Fruit fly (Drosophila melanogaster) whole organism, embryonic: ENCODE measurements around the gene CG10801.

Experiments
- Atf-2 ChIP-seq: fragments of 200-800 bp; sonication (Bioruptor generic); optimal IDR thresholded peaks from 2 replicates; lab custom pipeline; 2016; ENCODE audit warnings: missing biosample characterization, missing genetic modification characterization
- CG10209 ChIP-seq: fragments of 200-800 bp; sonication (Bioruptor generic); optimal IDR thresholded peaks from 3 replicates; lab custom pipeline; 2017; ENCODE audit warnings: missing biosample characterization, mild to moderate bottlenecking, missing genetic modification characterization, missing genetic modification reagents
- CG10321 ChIP-seq: fragments of 200-800 bp; sonication (Bioruptor generic); IDR thresholded peaks from 2 replicates; pipeline ENCODE4 v1.3.6; 2022; ENCODE audit warnings: missing biosample characterization, missing genetic modification characterization
- CG11695 ChIP-seq: fragments of 200-800 bp; sonication (Bioruptor generic); IDR thresholded peaks from 3 replicates; pipeline ENCODE4 v1.3.6; 2022; ENCODE audit warnings: missing biosample characterization, missing genetic modification characterization
- CG12155 ChIP-seq: fragments of 200-800 bp; sonication (Bioruptor generic); optimal IDR thresholded peaks from 3 replicates; lab custom pipeline; 2016; ENCODE audit warnings: missing biosample characterization, missing genetic modification characterization
- CG12744 ChIP-seq: fragments of 200-800 bp; sonication (Bioruptor generic); optimal IDR thresholded peaks from 2 replicates; lab custom pipeline; 2016; ENCODE audit warnings: missing biosample characterization, missing genetic modification characterization
- CG15011 ChIP-seq: fragments of 200-800 bp; sonication (Bioruptor generic); optimal IDR thresholded peaks from 3 replicates; lab custom pipeline; 2018; ENCODE audit warnings: missing biosample characterization, mild to moderate bottlenecking, missing genetic modification characterization
- CG15073 ChIP-seq: fragments of 200-800 bp; sonication (Bioruptor generic); optimal IDR thresholded peaks from 2 replicates; lab custom pipeline; 2016; ENCODE audit warnings: missing biosample characterization, missing genetic modification characterization
- CG1603 ChIP-seq: fragments of 200-800 bp; sonication (Bioruptor generic); optimal IDR thresholded peaks from 2 replicates; lab custom pipeline; 2019; ENCODE audit warnings: missing biosample characterization, mild to moderate bottlenecking, missing genetic modification characterization, moderate library complexity
- CG18011 ChIP-seq: fragments of 200-800 bp; sonication (Bioruptor generic); optimal IDR thresholded peaks from 2 replicates; lab custom pipeline; 2017; ENCODE audit warnings: missing biosample characterization, missing genetic modification characterization, mild to moderate bottlenecking, moderate library complexity, missing genotype
- CG18476 ChIP-seq: fragments of 200-800 bp; sonication (Bioruptor generic); optimal IDR thresholded peaks from 2 replicates; lab custom pipeline; 2016; ENCODE audit warnings: missing biosample characterization, mild to moderate bottlenecking, missing genetic modification characterization
- CG30431 ChIP-seq: fragments of 200-800 bp; sonication (Bioruptor generic); optimal IDR thresholded peaks from 2 replicates; lab custom pipeline; 2017; ENCODE audit warnings: missing biosample characterization, missing genetic modification characterization
- CG4360 ChIP-seq: fragments of 200-800 bp; sonication (Bioruptor generic); IDR thresholded peaks from 2 replicates; pipeline ENCODE4 v1.3.6; 2022; ENCODE audit warnings: missing biosample characterization, missing genetic modification characterization
- CG4617 ChIP-seq: fragments of 200-800 bp; sonication (Bioruptor generic); optimal IDR thresholded peaks from 3 replicates; lab custom pipeline; 2016; ENCODE audit warnings: missing biosample characterization, missing genetic modification characterization, borderline replicate concordance
- CG4854 ChIP-seq: fragments of 200-800 bp; sonication (Bioruptor generic); optimal IDR thresholded peaks from 2 replicates; lab custom pipeline; 2016; ENCODE audit warnings: missing biosample characterization, missing genetic modification characterization, inconsistent platforms
- CG6175 ChIP-seq: fragments of 200-800 bp; sonication (Bioruptor generic); IDR thresholded peaks from 3 replicates; pipeline ENCODE4 v1.3.6; 2022; ENCODE audit warnings: missing biosample characterization, missing genetic modification characterization
- CG6254 ChIP-seq: fragments of 200-800 bp; sonication (Bioruptor generic); optimal IDR thresholded peaks from 3 replicates; lab custom pipeline; 2017; ENCODE audit warnings: mild to moderate bottlenecking, missing biosample characterization, missing genetic modification reagents, missing genetic modification characterization
- CG6813 ChIP-seq: fragments of 200-800 bp; sonication (Bioruptor generic); optimal IDR thresholded peaks from 2 replicates; lab custom pipeline; 2017; ENCODE audit warnings: missing biosample characterization, missing genetic modification characterization, mild to moderate bottlenecking, moderate library complexity, missing genetic modification reagents
- CG7839 ChIP-seq: fragments of 200-800 bp; sonication (Bioruptor generic); optimal IDR thresholded peaks from 3 replicates; lab custom pipeline; 2018; ENCODE audit warnings: missing biosample characterization, mild to moderate bottlenecking, missing genetic modification characterization, moderate library complexity
- CG7928 ChIP-seq: fragments of 200-800 bp; sonication (Bioruptor generic); optimal IDR thresholded peaks from 2 replicates; lab custom pipeline; 2017; ENCODE audit warnings: missing biosample characterization, mild to moderate bottlenecking, missing genetic modification characterization
- CTCF ChIP-seq: fragments of 200-800 bp; sonication (Bioruptor generic); optimal IDR thresholded peaks from 2 replicates; lab custom pipeline; 2017; ENCODE audit warnings: missing biosample characterization, mild to moderate bottlenecking, missing genetic modification characterization, moderate library complexity
- Dll ChIP-seq: fragments of 200-800 bp; sonication (Bioruptor generic); IDR thresholded peaks from 4 replicates; pipeline ENCODE4 v1.3.6; 2022; ENCODE audit warnings: missing biosample characterization, missing genetic modification characterization; ENCODE audit not compliant: partially characterized antibody
- Fer1 ChIP-seq: fragments of 200-800 bp; sonication (Bioruptor generic); optimal IDR thresholded peaks from 2 replicates; lab custom pipeline; 2017; ENCODE audit warnings: missing biosample characterization, mild to moderate bottlenecking, missing genetic modification characterization
- HmgZ ChIP-seq: fragments of 200-800 bp; sonication (Bioruptor generic); optimal IDR thresholded peaks from 2 replicates; lab custom pipeline; 2018; ENCODE audit warnings: missing biosample characterization, mild to moderate bottlenecking, missing genetic modification characterization
- Lim3 ChIP-seq: fragments of 200-800 bp; sonication (Bioruptor generic); IDR thresholded peaks from 2 replicates; pipeline ENCODE4 v1.3.6; 2022; ENCODE audit warnings: missing biosample characterization, missing genetic modification characterization
- Myb ChIP-seq: fragments of 200-800 bp; sonication (Bioruptor generic); optimal IDR thresholded peaks from 2 replicates; lab custom pipeline; 2016; ENCODE audit warnings: missing biosample characterization, missing genetic modification characterization
- Nf-YA ChIP-seq: fragments of 200-800 bp; sonication (Bioruptor generic); IDR thresholded peaks from 2 replicates; pipeline ENCODE4 v1.3.6; 2022; ENCODE audit warnings: missing biosample characterization, missing genetic modification characterization
- Spps ChIP-seq: fragments of 200-800 bp; sonication (Bioruptor generic); optimal IDR thresholded peaks from 2 replicates; lab custom pipeline; 2018; ENCODE audit warnings: missing biosample characterization, mild to moderate bottlenecking, missing genetic modification characterization
- TFAM ChIP-seq: fragments of 200-800 bp; sonication (Bioruptor generic); optimal IDR thresholded peaks from 2 replicates; lab custom pipeline; 2017; ENCODE audit warnings: missing biosample characterization, missing genetic modification characterization, inconsistent platforms
- ase ChIP-seq: fragments of 200-800 bp; sonication (Bioruptor generic); IDR thresholded peaks from 3 replicates; pipeline ENCODE4 v1.3.6; 2022; ENCODE audit warnings: missing biosample characterization, missing genetic modification characterization
- ato ChIP-seq: fragments of 200-800 bp; sonication (Bioruptor generic); IDR thresholded peaks from 2 replicates; pipeline ENCODE4 v1.3.6; 2022; ENCODE audit warnings: missing biosample characterization, missing genetic modification characterization; ENCODE audit not compliant: partially characterized antibody
- bab2 ChIP-seq: fragments of 200-800 bp; sonication (Bioruptor generic); optimal IDR thresholded peaks from 2 replicates; lab custom pipeline; 2016; ENCODE audit warnings: missing biosample characterization, missing genetic modification characterization
- br ChIP-seq: fragments of >200 bp; optimal IDR thresholded peaks from 2 replicates; lab custom pipeline; 2017
- cato ChIP-seq: fragments of 200-800 bp; sonication (Bioruptor generic); optimal IDR thresholded peaks from 2 replicates; lab custom pipeline; 2016; ENCODE audit warnings: missing biosample characterization, missing genetic modification characterization, borderline replicate concordance
- croc ChIP-seq: fragments of 200-800 bp; sonication (Bioruptor generic); conservative IDR thresholded peaks from 3 replicates; pipeline ENCODE4 v1.3.6; 2022; ENCODE audit warnings: missing biosample characterization, missing genetic modification characterization
- dmrt11E ChIP-seq: fragments of 200-800 bp; sonication (Bioruptor generic); optimal IDR thresholded peaks from 3 replicates; lab custom pipeline; 2018; ENCODE audit warnings: missing biosample characterization, mild to moderate bottlenecking, missing genetic modification characterization, moderate library complexity
- ems ChIP-seq: fragments of 200-800 bp; sonication (Bioruptor generic); optimal IDR thresholded peaks from 3 replicates; lab custom pipeline; 2016; ENCODE audit warnings: missing biosample characterization, missing genetic modification characterization
- fu2 ChIP-seq: fragments of 200-800 bp; sonication (Bioruptor generic); optimal IDR thresholded peaks from 2 replicates; lab custom pipeline; 2016; ENCODE audit warnings: missing biosample characterization, missing genetic modification characterization
- lov ChIP-seq, 2 experiments: fragments of 200-800 bp in 1 of 2; fragments of >200 bp in 1 of 2; sonication (Bioruptor generic) in 1 of 2; IDR thresholded peaks in 1 of 2; optimal IDR thresholded peaks in 1 of 2; 2 replicates in 1 of 2; 3 replicates in 1 of 2; pipeline versions ENCODE4 v1.3.6 to Lab custom; 2017 to 2022; ENCODE audit warnings: missing biosample characterization in 1 of 2, missing genetic modification characterization in 1 of 2
- nerfin-2 ChIP-seq: fragments of 200-800 bp; sonication (Bioruptor generic); IDR thresholded peaks from 2 replicates; pipeline ENCODE4 v1.3.6; 2022; ENCODE audit warnings: missing biosample characterization, missing genetic modification characterization; ENCODE audit not compliant: partially characterized antibody
- pfk ChIP-seq: fragments of 200-800 bp; sonication (Bioruptor generic); optimal IDR thresholded peaks from 2 replicates; lab custom pipeline; 2018; ENCODE audit warnings: missing biosample characterization, mild to moderate bottlenecking, missing genetic modification characterization, moderate library complexity
- phol ChIP-seq: fragments of 200-800 bp; sonication (Bioruptor generic); optimal IDR thresholded peaks from 3 replicates; lab custom pipeline; 2018; ENCODE audit warnings: missing biosample characterization, mild to moderate bottlenecking, missing genetic modification characterization, moderate library complexity
- pum ChIP-seq: fragments of 200-800 bp; sonication (Bioruptor generic); optimal IDR thresholded peaks from 2 replicates; lab custom pipeline; 2016; ENCODE audit warnings: missing biosample characterization, missing genetic modification characterization
- row ChIP-seq: fragments of 200-800 bp; sonication (Bioruptor generic); IDR thresholded peaks from 3 replicates; pipeline ENCODE4 v1.3.6; 2022; ENCODE audit warnings: missing biosample characterization, missing genetic modification characterization
- sc ChIP-seq, 3 experiments: fragments of >200 bp in 2 of 3; fragments of 200-800 bp in 1 of 3; sonication (Bioruptor generic) in 1 of 3; optimal IDR thresholded peaks; 2 replicates in 2 of 3; 3 replicates in 1 of 3; lab custom pipeline; 2017; ENCODE audit warnings: mild to moderate bottlenecking in 1 of 3, missing biosample characterization in 1 of 3, missing genetic modification characterization in 1 of 3, missing genetic modification reagents in 1 of 3
- scrt ChIP-seq: fragments of 200-800 bp; sonication (Bioruptor generic); optimal IDR thresholded peaks from 2 replicates; lab custom pipeline; 2018; ENCODE audit warnings: missing biosample characterization, mild to moderate bottlenecking, missing genetic modification characterization, moderate library complexity
- slp2 ChIP-seq: fragments of 200-800 bp; sonication (Bioruptor generic); optimal IDR thresholded peaks from 2 replicates; lab custom pipeline; 2016; ENCODE audit warnings: missing biosample characterization, missing genetic modification characterization
- so ChIP-seq: fragments of 200-800 bp; sonication (Bioruptor generic); IDR thresholded peaks from 3 replicates; pipeline ENCODE4 v1.3.6; 2022; ENCODE audit warnings: missing biosample characterization, missing genetic modification characterization
- vnd ChIP-seq: fragments of 200-800 bp; sonication (Bioruptor generic); IDR thresholded peaks from 3 replicates; pipeline ENCODE4 v1.3.6; 2022; ENCODE audit warnings: missing biosample characterization, missing genetic modification characterization; ENCODE audit not compliant: partially characterized antibody
- zf30C ChIP-seq: fragments of 200-800 bp; sonication (Bioruptor generic); optimal IDR thresholded peaks from 3 replicates; lab custom pipeline; 2018; ENCODE audit warnings: missing biosample characterization, mild to moderate bottlenecking, missing genetic modification characterization
- zfh2 ChIP-seq: fragments of 200-800 bp; sonication (Bioruptor generic); optimal IDR thresholded peaks from 2 replicates; lab custom pipeline; 2016; ENCODE audit warnings: missing biosample characterization, missing genetic modification characterization

Gene CG10801

DNA sequence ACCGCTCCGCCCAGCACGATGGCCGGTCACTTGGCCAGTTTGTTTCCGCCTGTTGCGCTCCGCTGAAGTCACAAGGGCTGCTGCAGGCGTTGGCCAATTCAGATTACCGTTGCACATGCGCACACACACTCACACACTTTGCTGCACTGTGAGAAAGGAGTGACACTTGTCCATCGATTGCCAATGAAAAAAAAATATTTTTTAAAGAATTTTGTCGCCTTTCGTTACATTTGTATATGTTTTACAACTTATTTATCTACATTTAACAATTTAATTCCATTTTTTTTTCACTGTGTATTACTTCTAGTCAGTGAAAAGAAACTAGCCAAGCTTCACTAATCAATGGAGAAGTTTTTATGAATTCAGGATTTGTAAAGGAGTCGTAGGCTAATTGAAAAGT, 15.6 kb downstream of the CG10801 start (continued):
- TF ChIP-seq CG30431 (GFP tag; lab: Kevin White, UChicago) (no peak), CTCF (GFP tag; lab: Kevin White, UChicago) (no peak), ase (GFP tag; lab: Robert Waterston, UW) (no peak), ato (no peak), CG4360 (no peak), CG7928 (GFP tag; lab: Kevin White, UChicago) (no peak), fu2 (GFP tag; lab: Kevin White, UChicago) (no peak), CG18476 (GFP tag; lab: Kevin White, UChicago) (no peak), Spps (tag; lab: Kevin White, UChicago) (peak; percentile 5), zfh2 (GFP tag; lab: Kevin White, UChicago) (no peak), CG1603 (tag; lab: Kevin White, UChicago) (peak; percentile 45), slp2 (GFP tag; lab: Kevin White, UChicago) (peak; percentile 9), CG18011 (no peak), dmrt11E (tag; lab: Kevin White, UChicago) (peak; percentile 55), zf30C (GFP tag; lab: Kevin White, UChicago) (no peak), CG10321 (GFP tag; lab: Robert Waterston, UW) (no peak), Myb (GFP tag; lab: Kevin White, UChicago) (no peak), CG4617 (GFP tag; lab: Kevin White, UChicago) (no peak), vnd (GFP tag; lab: Robert Waterston, UW) (no peak), CG15011 (GFP tag; lab: Kevin White, UChicago) (no peak), CG6175 (GFP tag; lab: Robert Waterston, UW) (no peak), pfk (GFP tag; lab: Kevin White, UChicago) (no peak), CG7839 (tag; lab: Kevin White, UChicago) (peak; percentile 46), croc (GFP tag; lab: Robert Waterston, UW) (no peak), so (GFP tag; lab: Robert Waterston, UW) (0 out of 3 replicates have a peak, but pooled peaks have one; percentile 16), sc (optimal IDR thresholded peaks at IDR 0.05; lab: Kevin White, UChicago) (no peak), sc (GFP tag; optimal IDR thresholded peaks at IDR 0.05; lab: Kevin White, UChicago) (peak; percentile 50), cato (GFP tag; lab: Kevin White, UChicago) (no peak), CG4854 (no peak), row (GFP tag; lab: Robert Waterston, UW) (peak; percentile 49; the same call in 2 of the 3 replicates), ems (GFP tag; lab: Kevin White, UChicago) (no peak), CG6254 (GFP tag; lab: Kevin White, UChicago) (peak; percentile 4), Dll (GFP tag; lab: Robert Waterston, UW) (no peak), CG12155 (no peak), scrt (GFP tag; lab: Kevin White, UChicago) (no peak), br (lab: Kevin White, UChicago) (no peak), pum (GFP tag; lab: Kevin White, UChicago) (peak; percentile 6), Lim3 (GFP tag; lab: Robert Waterston, UW) (no peak), Nf-YA (no peak), CG6813 (GFP tag; lab: Kevin White, UChicago) (no peak), CG12744 (GFP tag; lab: Kevin White, UChicago) (no peak), bab2 (GFP tag; lab: Kevin White, UChicago) (peak; percentile 17), HmgZ (no peak), phol (tag; lab: Kevin White, UChicago) (peak; percentile 62), Atf-2 (GFP tag; lab: Kevin White, UChicago) (peak; percentile 2), CG10209 (GFP tag; lab: Kevin White, UChicago) (no peak), CG11695 (GFP tag; lab: Robert Waterston, UW) (peak; percentile 45; the same call in 1 of the 3 replicates), CG15073 (GFP tag; lab: Kevin White, UChicago) (no peak), Fer1 (GFP tag; lab: Kevin White, UChicago) (no peak), lov (optimal IDR thresholded peaks at IDR 0.05; lab: Kevin White, UChicago) (no peak), lov (GFP tag; IDR thresholded peaks at IDR 0.05; lab: Robert Waterston, UW) (no peak), TFAM (GFP tag; lab: Kevin White, UChicago) (no peak), nerfin-2 (no peak)
